Worm (Caenorhabditis elegans) whole organism, L4/young adult: ENCODE measurements around the gene F26D10.13.

ENCODE experiments used
- W03F9.2 ChIP-seq: fragments of 150-350 bp; optimal IDR thresholded peaks from 2 replicates; lab custom pipeline; 2014; ENCODE audit warnings: missing biosample characterization, missing genetic modification characterization
- dao-5 ChIP-seq: sonication (generic microtip); optimal IDR thresholded peaks from 2 replicates; lab custom pipeline; 2016; ENCODE audit warnings: missing genotype, missing genetic modification characterization, moderate library complexity, missing compliant biosample characterization
- him-1 ChIP-seq: sonication (generic microtip); optimal IDR thresholded peaks from 2 replicates; lab custom pipeline; 2016; ENCODE audit warnings: missing genotype, missing genetic modification reagents, missing genetic modification characterization, missing compliant biosample characterization

DNA sequence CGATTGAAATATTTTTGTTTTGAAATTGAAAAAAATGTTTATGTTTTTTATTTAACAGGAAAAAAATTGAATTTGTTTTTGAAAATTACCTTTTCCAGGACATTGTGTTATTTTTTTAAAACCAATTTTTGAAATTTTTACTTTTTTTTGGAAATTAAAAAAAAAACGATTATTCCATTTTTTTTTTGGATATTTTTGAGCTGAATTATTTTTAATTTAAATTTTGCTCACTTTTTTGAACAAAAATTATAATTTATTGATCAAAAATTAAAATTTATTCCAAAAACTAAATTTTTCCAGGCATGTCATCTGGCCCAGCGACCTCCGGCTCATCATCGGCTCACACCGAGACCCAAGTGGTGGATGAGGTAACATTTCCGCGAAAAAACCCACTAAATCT lies 9.6 kb downstream of the F26D10.13 start, which contains the start of gene gtf-2E1:
- TF ChIP-seq W03F9.2 (no peak), dao-5 (no peak), him-1 (no peak)
